Worm (Caenorhabditis elegans): ENCODE data around the gene sqd-1.

ce11 chrIV:6330790-6331189, 6.8 kb downstream of the sqd-1 start:
- TF ChIP-seq nhr-6 (tag; optimal IDR thresholded peaks at IDR 0.05), result no peak
- no peak for TF ChIP-seq daf-12 (tag; optimal IDR thresholded peaks at IDR 0.05)
- no peak for TF ChIP-seq snpc-4 (tag; optimal IDR thresholded peaks at IDR 0.05)
- no peak for TF ChIP-seq aha-1 (tag)
- no peak for TF ChIP-seq spr-3 (GFP tag; optimal IDR thresholded peaks at IDR 0.05)
- TF ChIP-seq lir-3 (tag; optimal IDR thresholded peaks at IDR 0.05), result no peak
